Worm (Caenorhabditis elegans): Measurements from ENCODE around the gene ZC449.2.
"Not testable (repeated sequence)": the region's sequence is repeated elsewhere in the genome, so short reads cannot be mapped to it uniquely, and the experiment has no call there.

- TF ChIP-seq ceh-58, ztf-6, ztf-25 (GFP tag; IDR thresholded peaks at IDR 0.05): not testable (repeated sequence)
Observed at ce11 chrX:5056199-5056598, 35.1 kb downstream of the ZC449.2 start.
